Comparison of ENCODE assay signal across 1 fruit fly cellular context in genomic region chrX:14211250-14211944, dm6.
A peak's percentile ranks its signal among the peaks of the same experiment; 100 is the strongest.
TF ChIP-seq lines count a peak whose summit lies in the region.

No protein-coding gene starts in this region.

TF ChIP-seq in whole organism, embryonic, 481 proteins besides CTCF, POLR2A, EP300 and RAD21 (continued from another document):
- no peak for TF ChIP-seq Xrp1 (GFP tag; IDR thresholded peaks at IDR 0.05; lab: Robert Waterston, UW)
- no peak for TF ChIP-seq eve (GFP tag; optimal IDR thresholded peaks at IDR 0.05; lab: Kevin White, UChicago)
- peak; percentile 76 for TF ChIP-seq Deaf1 (tag; optimal IDR thresholded peaks at IDR 0.05; lab: Kevin White, UChicago)
- peak in 1 of 2 experiments; percentile 21 for TF ChIP-seq Hr51 (GFP tag; optimal IDR thresholded peaks at IDR 0.05; lab: Kevin White, UChicago)
- peak; percentile 1 for TF ChIP-seq PHDP (tag; optimal IDR thresholded peaks at IDR 0.05; lab: Kevin White, UChicago)
- no peak for TF ChIP-seq CG4617 (GFP tag; optimal IDR thresholded peaks at IDR 0.05; lab: Kevin White, UChicago; ENCODE audit: borderline replicate concordance)
- TF ChIP-seq bigmax (GFP tag; optimal IDR thresholded peaks at IDR 0.05; lab: Kevin White, UChicago), result no peak
- TF ChIP-seq CG6272 (GFP tag; IDR thresholded peaks at IDR 0.05; lab: Robert Waterston, UW), result no peak
- TF ChIP-seq Trl (optimal IDR thresholded peaks at IDR 0.05; lab: Kevin White, UChicago), result peak; percentile 76 to 88
- TF ChIP-seq Trl (GFP tag; optimal IDR thresholded peaks at IDR 0.05; lab: Kevin White, UChicago), result no peak
- TF ChIP-seq Meics (GFP tag; optimal IDR thresholded peaks at IDR 0.05; lab: Kevin White, UChicago), result peak; percentile 3
- no peak for TF ChIP-seq CG10209 (GFP tag; optimal IDR thresholded peaks at IDR 0.05; lab: Kevin White, UChicago)
- TF ChIP-seq br (optimal IDR thresholded peaks at IDR 0.05; lab: Kevin White, UChicago), result no peak
- TF ChIP-seq row (GFP tag; IDR thresholded peaks at IDR 0.05; lab: Robert Waterston, UW), result 0 out of 3 replicates have a peak, but pooled peaks have one; percentile 13
- no peak for TF ChIP-seq Blimp-1 (GFP tag; optimal IDR thresholded peaks at IDR 0.05; lab: Kevin White, UChicago)
- no peak for TF ChIP-seq mam (GFP tag; optimal IDR thresholded peaks at IDR 0.05; lab: Kevin White, UChicago)
- TF ChIP-seq CG3838 (GFP tag; optimal IDR thresholded peaks at IDR 0.05; lab: Kevin White, UChicago), result peak; percentile 23
- no peak for TF ChIP-seq lilli (GFP tag; optimal IDR thresholded peaks at IDR 0.05; lab: Kevin White, UChicago)
- no peak for TF ChIP-seq CG14667 (GFP tag; IDR thresholded peaks at IDR 0.05; lab: Robert Waterston, UW)
- TF ChIP-seq CG31441 (GFP tag; IDR thresholded peaks at IDR 0.05; lab: Robert Waterston, UW), result 0 out of 2 replicates have a peak, but pooled peaks have one; percentile 10
- TF ChIP-seq jigr1 (GFP tag; IDR thresholded peaks at IDR 0.05; lab: Robert Waterston, UW), result no peak
- no peak for TF ChIP-seq Max (GFP tag; optimal IDR thresholded peaks at IDR 0.05; lab: Kevin White, UChicago)
- TF ChIP-seq chinmo (GFP tag; IDR thresholded peaks at IDR 0.05; lab: Robert Waterston, UW; ENCODE audit: partially characterized antibody), result peak; percentile 79; the same call in 3 of the 4 replicates
- TF ChIP-seq CG6175 (GFP tag; IDR thresholded peaks at IDR 0.05; lab: Robert Waterston, UW), result no peak
- TF ChIP-seq tgo (GFP tag; IDR thresholded peaks at IDR 0.05; lab: Robert Waterston, UW), result no peak
- TF ChIP-seq disco-r (GFP tag; optimal IDR thresholded peaks at IDR 0.05; lab: Kevin White, UChicago), result no peak
- TF ChIP-seq cato (GFP tag; optimal IDR thresholded peaks at IDR 0.05; lab: Kevin White, UChicago; ENCODE audit: borderline replicate concordance), result no peak
- no peak for TF ChIP-seq Tbp (GFP tag; optimal IDR thresholded peaks at IDR 0.05; lab: Kevin White, UChicago)
- no peak for TF ChIP-seq C15 (GFP tag; IDR thresholded peaks at IDR 0.05; lab: Robert Waterston, UW)
- TF ChIP-seq CG31388 (GFP tag; optimal IDR thresholded peaks at IDR 0.05; lab: Kevin White, UChicago), result no peak
- TF ChIP-seq yki (optimal IDR thresholded peaks at IDR 0.05; lab: Kevin White, UChicago), result peak; percentile 37
- TF ChIP-seq CG2120 (GFP tag; optimal IDR thresholded peaks at IDR 0.05; lab: Kevin White, UChicago), result no peak
- TF ChIP-seq Lim3 (GFP tag; IDR thresholded peaks at IDR 0.05; lab: Robert Waterston, UW), result no peak
- no peak for TF ChIP-seq ewg (GFP tag; optimal IDR thresholded peaks at IDR 0.05; lab: Kevin White, UChicago)
- no peak for TF ChIP-seq al (GFP tag; IDR thresholded peaks at IDR 0.05; lab: Robert Waterston, UW)
- no peak for TF ChIP-seq Chrac-16 (GFP tag; optimal IDR thresholded peaks at IDR 0.05; lab: Kevin White, UChicago)
- no peak for TF ChIP-seq HHEX (GFP tag; optimal IDR thresholded peaks at IDR 0.05; lab: Kevin White, UChicago)
- TF ChIP-seq gro (GFP tag; optimal IDR thresholded peaks at IDR 0.05; lab: Kevin White, UChicago), result no peak
- TF ChIP-seq Hand (GFP tag; optimal IDR thresholded peaks at IDR 0.05; lab: Kevin White, UChicago), result no peak
- peak; percentile 22 for TF ChIP-seq CG5180 (GFP tag; optimal IDR thresholded peaks at IDR 0.05; lab: Kevin White, UChicago)
- TF ChIP-seq lola (GFP tag; optimal IDR thresholded peaks at IDR 0.05; lab: Kevin White, UChicago), result peak in 1 of 3 experiments; percentile 8
- peak; percentile 90 for TF ChIP-seq Adf1 (GFP tag; IDR thresholded peaks at IDR 0.05; lab: Robert Waterston, UW)
- TF ChIP-seq CG11093 (GFP tag; IDR thresholded peaks at IDR 0.05; lab: Robert Waterston, UW), result no peak
- peak; percentile 15 for TF ChIP-seq NC2β (GFP tag; optimal IDR thresholded peaks at IDR 0.05; lab: Kevin White, UChicago)
- TF ChIP-seq Jarid2 (GFP tag; optimal IDR thresholded peaks at IDR 0.05; lab: Kevin White, UChicago), result peak; percentile 85
- TF ChIP-seq CG10979 (tag; optimal IDR thresholded peaks at IDR 0.05; lab: Kevin White, UChicago), result no peak
- TF ChIP-seq zf30C (GFP tag; optimal IDR thresholded peaks at IDR 0.05; lab: Kevin White, UChicago), result peak; percentile 2
- no peak for TF ChIP-seq bcd (GFP tag; optimal IDR thresholded peaks at IDR 0.05; lab: Kevin White, UChicago)
- TF ChIP-seq NK7.1 (GFP tag; optimal IDR thresholded peaks at IDR 0.05; lab: Kevin White, UChicago), result no peak
- peak; percentile 28 for TF ChIP-seq CG11504 (tag; optimal IDR thresholded peaks at IDR 0.05; lab: Kevin White, UChicago)
- TF ChIP-seq unc-4 (GFP tag; IDR thresholded peaks at IDR 0.05; lab: Robert Waterston, UW; ENCODE audit: partially characterized antibody), result no peak
- no peak for TF ChIP-seq CG15601 (tag; optimal IDR thresholded peaks at IDR 0.05; lab: Kevin White, UChicago)
- no peak for TF ChIP-seq Hr39 (optimal IDR thresholded peaks at IDR 0.05; lab: Kevin White, UChicago)
- no peak for TF ChIP-seq jumu (GFP tag; optimal IDR thresholded peaks at IDR 0.05; lab: Kevin White, UChicago)
- peak; percentile 9 for TF ChIP-seq CG2678 (tag; optimal IDR thresholded peaks at IDR 0.05; lab: Kevin White, UChicago)
- peak; percentile 3 for TF ChIP-seq CG7556 (GFP tag; optimal IDR thresholded peaks at IDR 0.05; lab: Kevin White, UChicago)
- TF ChIP-seq CG7839 (tag; optimal IDR thresholded peaks at IDR 0.05; lab: Kevin White, UChicago), result peak; percentile 5
- peak; percentile 50; the same call in 1 of the 3 replicates for TF ChIP-seq CG6791 (GFP tag; IDR thresholded peaks at IDR 0.05; lab: Robert Waterston, UW; ENCODE audit: partially characterized antibody)
- TF ChIP-seq caup (GFP tag; optimal IDR thresholded peaks at IDR 0.05; lab: Kevin White, UChicago; ENCODE audit: severe bottlenecking), result peak; percentile 1
- TF ChIP-seq Hr3 (GFP tag; optimal IDR thresholded peaks at IDR 0.05; lab: Kevin White, UChicago), result no peak
- TF ChIP-seq sens (GFP tag; lab: Kevin White, UChicago), result peak; percentile 39
- no peak for TF ChIP-seq CG18476 (GFP tag; optimal IDR thresholded peaks at IDR 0.05; lab: Kevin White, UChicago)
- TF ChIP-seq CG9727 (GFP tag; optimal IDR thresholded peaks at IDR 0.05; lab: Kevin White, UChicago), result no peak
- TF ChIP-seq NC2α (GFP tag; optimal IDR thresholded peaks at IDR 0.05; lab: Kevin White, UChicago), result peak; percentile 2
- TF ChIP-seq sqz (GFP tag; optimal IDR thresholded peaks at IDR 0.05; lab: Kevin White, UChicago), result peak; percentile 1
- no peak for TF ChIP-seq CG5245 (GFP tag; optimal IDR thresholded peaks at IDR 0.05; lab: Kevin White, UChicago)
- no peak for TF ChIP-seq onecut (GFP tag; IDR thresholded peaks at IDR 0.05; lab: Robert Waterston, UW)
- peak; percentile 20 for TF ChIP-seq stwl (tag; optimal IDR thresholded peaks at IDR 0.05; lab: Kevin White, UChicago)
